Fruit fly (Drosophila melanogaster): ENCODE results near the gene Nepl8.
A peak's percentile ranks its signal among the peaks of the same experiment; 100 is the strongest.

Gene Nepl8

DNA sequence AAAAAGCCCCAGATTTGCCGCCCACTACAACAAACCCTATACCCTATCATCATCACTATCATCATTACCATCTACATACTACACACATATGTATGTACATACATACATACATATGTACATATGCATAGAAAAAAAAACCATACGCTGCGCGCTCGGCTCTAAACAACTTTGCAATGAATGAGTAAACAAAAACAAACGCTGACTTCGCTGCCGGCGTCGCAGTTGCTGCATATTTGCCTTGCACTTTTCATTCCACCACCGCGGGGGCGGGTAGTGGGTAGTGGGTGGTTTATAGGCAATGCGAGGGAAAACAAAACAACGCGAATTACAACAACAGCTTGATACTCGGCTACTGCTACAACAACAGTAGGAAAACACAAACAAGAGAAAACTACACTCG, 35.1 kb downstream of the Nepl8 start (continued):
- TF ChIP-seq Gug (GFP tag; IDR thresholded peaks at IDR 0.05) (no peak), fd85E (GFP tag; optimal IDR thresholded peaks at IDR 0.05) (no peak), Eip78C (GFP tag) (no peak), CG8632 (GFP tag; optimal IDR thresholded peaks at IDR 0.05) (no peak), CG10669 (GFP tag; optimal IDR thresholded peaks at IDR 0.05) (peak; percentile 37), Eip75B (GFP tag; optimal IDR thresholded peaks at IDR 0.05) (no peak), eg (GFP tag; IDR thresholded peaks at IDR 0.05) (peak; percentile 79), CG6163 (GFP tag; IDR thresholded peaks at IDR 0.05) (peak; percentile 72), lz (GFP tag; optimal IDR thresholded peaks at IDR 0.05) (no peak), CG4318 (GFP tag; optimal IDR thresholded peaks at IDR 0.05) (no peak), acj6 (GFP tag; optimal IDR thresholded peaks at IDR 0.05) (no peak), Sox102F (GFP tag; optimal IDR thresholded peaks at IDR 0.05) (no peak), Hr38 (GFP tag; optimal IDR thresholded peaks at IDR 0.05) (no peak), CG6808 (GFP tag; optimal IDR thresholded peaks at IDR 0.05) (peak; percentile 47), Met (GFP tag; optimal IDR thresholded peaks at IDR 0.05) (no peak), OdsH (GFP tag; optimal IDR thresholded peaks at IDR 0.05) (no peak), dsx (GFP tag; optimal IDR thresholded peaks at IDR 0.05; ENCODE audit: poor library complexity, severe bottlenecking) (no peak), fd59A (GFP tag; optimal IDR thresholded peaks at IDR 0.05) (peak; percentile 2), ss (GFP tag; optimal IDR thresholded peaks at IDR 0.05) (peak; percentile 55 to 56), CG1621 (tag; optimal IDR thresholded peaks at IDR 0.05) (peak; percentile 31), CG11902 (GFP tag; optimal IDR thresholded peaks at IDR 0.05) (no peak), Eip93F (GFP tag; optimal IDR thresholded peaks at IDR 0.05) (no peak), Hr4 (GFP tag; optimal IDR thresholded peaks at IDR 0.05) (peak; percentile 24), CG8319 (GFP tag; optimal IDR thresholded peaks at IDR 0.05) (no peak), CG6854 (GFP tag; optimal IDR thresholded peaks at IDR 0.05) (no peak), CG15336 (GFP tag; IDR thresholded peaks at IDR 0.05) (0 out of 2 replicates have a peak, but pooled peaks have one; percentile 25), CG3032 (tag; optimal IDR thresholded peaks at IDR 0.05) (no peak), Sox14 (GFP tag; optimal IDR thresholded peaks at IDR 0.05) (no peak), CG11294 (GFP tag; IDR thresholded peaks at IDR 0.05) (peak; percentile 51; the same call in 1 of the 2 replicates), dac (GFP tag; optimal IDR thresholded peaks at IDR 0.05) (peak; percentile 43), spab (GFP tag; optimal IDR thresholded peaks at IDR 0.05) (peak; percentile 10), pdm3 (GFP tag; optimal IDR thresholded peaks at IDR 0.05) (no peak), CG10631 (GFP tag; optimal IDR thresholded peaks at IDR 0.05) (no peak), fkh (GFP tag; optimal IDR thresholded peaks at IDR 0.05) (peak; percentile 88), CG16779 (tag; optimal IDR thresholded peaks at IDR 0.05) (peak; percentile 32), vri (GFP tag; optimal IDR thresholded peaks at IDR 0.05) (no peak), Blimp-1 (GFP tag; optimal IDR thresholded peaks at IDR 0.05) (no peak), CG34406 (GFP tag; optimal IDR thresholded peaks at IDR 0.05) (peak; percentile 9)

DNA sequence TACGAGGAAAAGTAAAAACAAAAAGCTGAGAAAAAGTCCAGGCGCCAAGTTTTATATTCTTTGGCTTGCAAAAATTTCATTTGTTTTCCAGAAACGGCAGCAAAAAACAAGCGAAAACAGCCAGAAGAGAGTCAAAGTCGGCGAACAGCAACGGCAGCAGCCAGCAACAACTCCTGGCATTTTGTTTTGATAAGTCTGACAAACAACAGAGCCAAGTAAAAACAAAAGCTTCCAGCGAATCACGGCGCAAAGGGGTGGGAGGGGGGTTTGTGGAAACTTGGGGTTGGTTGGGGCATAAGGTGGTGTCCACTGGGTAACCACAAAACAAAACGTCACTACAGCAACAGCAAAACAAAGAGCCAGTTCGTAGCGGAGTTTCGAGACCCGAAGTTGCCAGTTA, 37.2 kb downstream of the Nepl8 start:
- peak in 1 of 2 experiments; percentile 6 for TF ChIP-seq ss (GFP tag; optimal IDR thresholded peaks at IDR 0.05)
- peak; percentile 31 for TF ChIP-seq CG6808 (GFP tag; optimal IDR thresholded peaks at IDR 0.05)
- no peak for TF ChIP-seq Sox102F (GFP tag; optimal IDR thresholded peaks at IDR 0.05)
- no peak for TF ChIP-seq spab (GFP tag; optimal IDR thresholded peaks at IDR 0.05)
- TF ChIP-seq CG6854 (GFP tag; optimal IDR thresholded peaks at IDR 0.05), result peak; percentile 4
- TF ChIP-seq CG15336 (GFP tag; IDR thresholded peaks at IDR 0.05), result 0 out of 2 replicates have a peak, but pooled peaks have one; percentile 6

DNA sequence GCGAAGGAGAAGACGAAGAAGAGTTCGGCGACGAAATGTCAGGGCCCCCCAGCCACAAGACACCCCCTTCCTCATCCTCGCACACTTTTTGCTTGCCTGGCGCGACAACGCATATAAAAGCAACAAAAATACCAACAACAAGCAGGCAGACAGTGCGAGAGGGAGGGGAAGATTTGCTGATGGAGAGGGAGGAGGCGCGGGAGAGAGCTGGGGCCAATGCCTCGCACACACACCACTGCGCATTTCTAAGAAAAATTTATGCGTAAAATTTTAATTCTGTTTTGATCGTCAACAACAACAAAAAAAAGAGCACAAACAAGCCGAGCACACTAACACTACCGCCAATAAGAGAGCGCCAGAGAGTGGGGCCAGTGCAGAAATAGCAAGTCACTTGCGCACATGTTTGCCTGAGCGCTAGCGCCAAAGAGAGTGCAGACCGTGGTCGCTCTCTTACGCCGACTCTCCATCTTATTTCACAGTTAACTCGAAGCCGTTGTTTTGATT, 38.1 kb downstream of the Nepl8 start:
- no peak for TF ChIP-seq esn (GFP tag; optimal IDR thresholded peaks at IDR 0.05)
- TF ChIP-seq Hr39 (GFP tag; optimal IDR thresholded peaks at IDR 0.05), result no peak
- no peak for TF ChIP-seq CG4318 (GFP tag; optimal IDR thresholded peaks at IDR 0.05)
- peak; percentile 90 for TF ChIP-seq vri (GFP tag; optimal IDR thresholded peaks at IDR 0.05)
- TF ChIP-seq Hr4 (GFP tag; optimal IDR thresholded peaks at IDR 0.05), result no peak
- TF ChIP-seq CG10631 (GFP tag; optimal IDR thresholded peaks at IDR 0.05), result no peak
- peak; percentile 33 for TF ChIP-seq achi (GFP tag; optimal IDR thresholded peaks at IDR 0.05)
- TF ChIP-seq lz (GFP tag; optimal IDR thresholded peaks at IDR 0.05), result no peak
- peak; percentile 68 for TF ChIP-seq CG8119 (GFP tag; IDR thresholded peaks at IDR 0.05)
- peak; percentile 11 for TF ChIP-seq fd85E (GFP tag; optimal IDR thresholded peaks at IDR 0.05)
- TF ChIP-seq CG11294 (GFP tag; IDR thresholded peaks at IDR 0.05), result peak; percentile 67; the same call in 1 of the 2 replicates
- peak; percentile 77 for TF ChIP-seq CG6808 (GFP tag; optimal IDR thresholded peaks at IDR 0.05)
- peak; percentile 29 to 31 for TF ChIP-seq salr (GFP tag; optimal IDR thresholded peaks at IDR 0.05)
- TF ChIP-seq fd59A (GFP tag; optimal IDR thresholded peaks at IDR 0.05), result peak; percentile 44
- TF ChIP-seq CG3032 (tag; optimal IDR thresholded peaks at IDR 0.05), result peak; percentile 70
- no peak for TF ChIP-seq CG11902 (GFP tag; optimal IDR thresholded peaks at IDR 0.05)
- peak; percentile 50 for TF ChIP-seq CG32006 (GFP tag; optimal IDR thresholded peaks at IDR 0.05)
- TF ChIP-seq Eip93F (GFP tag; optimal IDR thresholded peaks at IDR 0.05), result no peak
- TF ChIP-seq acj6 (GFP tag; optimal IDR thresholded peaks at IDR 0.05), result no peak
- peak; percentile 23 for TF ChIP-seq Eip75B (GFP tag; optimal IDR thresholded peaks at IDR 0.05)
- peak; percentile 14 for TF ChIP-seq CG34406 (GFP tag; optimal IDR thresholded peaks at IDR 0.05)
- peak; percentile 82 for TF ChIP-seq dsx (GFP tag; optimal IDR thresholded peaks at IDR 0.05; ENCODE audit: poor library complexity, severe bottlenecking)
- TF ChIP-seq topi (GFP tag; optimal IDR thresholded peaks at IDR 0.05), result no peak
- peak; percentile 70 for TF ChIP-seq CG1621 (tag; optimal IDR thresholded peaks at IDR 0.05)
- TF ChIP-seq CG6163 (GFP tag; IDR thresholded peaks at IDR 0.05), result peak; percentile 86

Data from whole organism, prepupa.